Worm (Caenorhabditis elegans): Measurements from ENCODE around the gene clec-157.
A peak's percentile ranks its signal among the peaks of the same experiment; 100 is the strongest.

Gene clec-157

ce11 chrIII:4814730-4815129 lies 29.5 kb downstream of the clec-157 start, which contains the start of gene arl-6:
Gene arl-6 (minus strand): TSS chrIII:4814830.
- TF ChIP-seq rnt-1 (tag; optimal IDR thresholded peaks at IDR 0.05) = no peak
- no peak for TF ChIP-seq F13H6.1 (tag; optimal IDR thresholded peaks at IDR 0.05)
- TF ChIP-seq ceh-34 (tag; optimal IDR thresholded peaks at IDR 0.05) = no peak
- TF ChIP-seq hlh-13 (GFP tag; optimal IDR thresholded peaks at IDR 0.05) = no peak
- no peak for TF ChIP-seq ets-4 (tag; optimal IDR thresholded peaks at IDR 0.05)
- no peak for TF ChIP-seq che-1 (tag; optimal IDR thresholded peaks at IDR 0.05)

DNA sequence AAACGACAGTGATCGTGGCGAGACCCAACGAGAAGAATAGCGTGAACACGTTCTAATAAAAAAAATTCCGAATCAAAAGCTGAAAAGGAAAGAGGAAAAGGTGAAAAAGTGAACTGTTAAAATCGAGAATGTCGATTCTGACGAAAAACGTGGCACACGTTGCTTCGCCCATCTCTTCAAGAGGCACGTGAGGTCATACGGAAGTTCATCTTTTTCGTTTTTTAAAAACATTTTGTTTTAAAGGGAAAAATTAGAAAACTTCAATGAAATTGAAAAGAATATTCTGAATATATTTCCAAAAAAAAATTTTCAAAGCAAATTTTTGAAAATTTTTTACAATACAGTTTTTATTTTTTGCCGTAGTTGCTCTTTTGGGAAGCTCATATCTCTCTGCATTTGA lies 33.0 kb downstream of the clec-157 start, which contains the start of gene C38D4.7:
TSS of gene C38D4.7 (minus strand) at position 101 of the 400 bp plus-strand sequence.
- TF ChIP-seq ztf-16 (tag; optimal IDR thresholded peaks at IDR 0.05) (no peak), dmd-4 (tag; optimal IDR thresholded peaks at IDR 0.05; ENCODE audit: borderline replicate concordance) (no peak), C08G9.2 (tag; optimal IDR thresholded peaks at IDR 0.05) (no peak), C38D4.7 (GFP tag; optimal IDR thresholded peaks at IDR 0.05) (no peak), unc-86 (tag; optimal IDR thresholded peaks at IDR 0.05) (no peak), fkh-6 (tag; optimal IDR thresholded peaks at IDR 0.05) (no peak)

DNA sequence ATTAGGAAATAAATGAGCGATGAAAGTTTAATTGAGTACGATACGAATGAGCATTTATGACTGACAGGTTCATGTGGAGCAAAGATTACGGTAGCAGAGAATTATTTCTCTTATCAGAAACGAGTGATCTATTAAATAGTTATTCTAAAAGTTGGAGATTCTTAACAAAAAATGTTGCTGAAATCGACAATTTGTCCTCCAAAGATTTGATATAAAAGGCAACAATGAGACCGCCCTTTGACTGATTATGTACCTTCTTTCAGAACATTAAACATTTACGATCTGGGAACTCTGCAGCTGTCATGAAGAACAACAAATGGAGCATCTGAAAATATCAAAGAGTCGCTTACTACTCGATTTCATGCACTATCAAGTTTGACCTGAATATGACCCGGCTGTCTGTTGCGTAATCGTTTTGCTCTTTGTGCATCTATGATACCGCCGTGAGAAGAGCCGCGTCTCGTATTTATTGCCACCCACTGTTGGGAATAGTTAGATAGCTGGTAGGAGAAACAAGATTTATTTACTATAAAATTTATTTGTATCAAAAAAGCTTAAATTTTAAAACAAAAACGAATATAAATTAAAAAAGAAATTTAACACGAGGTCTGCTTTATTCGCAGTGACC lies 34.6 kb downstream of the clec-157 start, which contains the start of gene pal-1:
TSS of gene pal-1 (minus strand) at position 51 of the 628 bp plus-strand sequence.
- TF ChIP-seq ztf-16 (tag; optimal IDR thresholded peaks at IDR 0.05) = no peak

- no peak for TF ChIP-seq lin-11 (tag; optimal IDR thresholded peaks at IDR 0.05)
- peak; percentile 85 for TF ChIP-seq nfya-1 (tag; optimal IDR thresholded peaks at IDR 0.05)
Observed at ce11 chrIII:4808089-4808488, 36.1 kb downstream of the clec-157 start.

DNA sequence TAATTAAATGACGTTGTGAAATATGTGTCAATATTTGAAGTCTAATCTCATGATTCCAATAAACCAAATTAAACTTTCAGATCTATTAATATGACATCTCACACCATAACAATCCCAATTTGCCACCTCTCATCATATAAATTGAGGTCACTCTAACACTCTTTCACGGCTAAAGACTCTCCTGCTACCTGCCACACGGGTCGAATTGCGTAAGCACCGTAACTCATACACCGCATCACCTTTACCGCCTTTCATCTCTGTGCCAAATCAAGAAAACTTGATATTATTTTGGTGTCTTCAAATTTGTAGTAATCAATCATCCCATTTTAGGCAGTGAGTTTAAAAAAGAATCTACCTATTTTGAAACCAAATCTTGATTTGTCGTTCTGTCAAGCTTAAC lies 37.9 kb downstream of the clec-157 start:
- TF ChIP-seq ceh-34 (tag; optimal IDR thresholded peaks at IDR 0.05) (no peak), ceh-31 (tag; optimal IDR thresholded peaks at IDR 0.05) (no peak)

ce11 chrIII:4802707-4803106 lies 41.5 kb downstream of the clec-157 start, which contains the start of gene metl-5:
Gene metl-5 (plus strand): TSS chrIII:4803007.
- TF ChIP-seq ttx-3 (tag; optimal IDR thresholded peaks at IDR 0.05) = no peak
- no peak for TF ChIP-seq ceh-45 (GFP tag; IDR thresholded peaks at IDR 0.05)
- no peak for TF ChIP-seq pha-2 (tag; optimal IDR thresholded peaks at IDR 0.05)
- no peak for TF ChIP-seq ets-4 (tag; optimal IDR thresholded peaks at IDR 0.05)
- TF ChIP-seq F13H6.1 (tag; optimal IDR thresholded peaks at IDR 0.05) = no peak
- no peak for TF ChIP-seq lim-6 (tag; optimal IDR thresholded peaks at IDR 0.05)
- TF ChIP-seq hlh-8 (tag; optimal IDR thresholded peaks at IDR 0.05) = no peak

ce11 chrIII:4796536-4796935 lies 47.7 kb downstream of the clec-157 start, which contains the start of gene tag-325:
Gene tag-325 (plus strand): TSS chrIII:4796836.
- TF ChIP-seq unc-3 (GFP tag; conservative IDR thresholded peaks at IDR 0.05) (no peak), unc-3 (tag; optimal IDR thresholded peaks at IDR 0.05) (no peak), sox-4 (tag; optimal IDR thresholded peaks at IDR 0.05) (no peak), hlh-30 (tag; optimal IDR thresholded peaks at IDR 0.05; ENCODE audit: insufficient read depth) (peak; percentile 15)

DNA sequence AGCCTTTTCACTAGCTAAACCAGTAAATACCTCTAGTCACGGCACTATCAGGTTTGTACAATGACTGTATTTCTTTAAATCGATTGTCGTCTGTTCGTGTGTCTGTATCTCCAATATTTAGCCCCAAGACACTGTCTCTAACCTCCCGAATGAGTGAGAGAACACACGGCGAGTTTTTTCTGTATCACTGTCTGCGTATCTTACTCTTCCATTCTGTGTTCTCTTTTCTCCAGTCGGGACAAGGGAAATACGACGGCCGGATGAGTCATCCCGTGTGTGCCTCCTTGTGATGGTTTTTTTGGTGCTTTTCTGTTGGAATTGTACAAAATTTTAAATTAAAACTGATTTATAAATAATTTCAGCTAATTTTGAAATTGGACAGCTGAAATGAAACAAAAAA lies 48.2 kb downstream of the clec-157 start:
- TF ChIP-seq hlh-30 (tag; optimal IDR thresholded peaks at IDR 0.05; ENCODE audit: insufficient read depth) (peak; percentile 20), ceh-19 (GFP tag; optimal IDR thresholded peaks at IDR 0.05) (no peak), ceh-31 (tag; optimal IDR thresholded peaks at IDR 0.05) (peak; percentile 26), unc-3 (GFP tag; conservative IDR thresholded peaks at IDR 0.05) (no peak), unc-3 (tag; optimal IDR thresholded peaks at IDR 0.05) (no peak), tbx-2 (tag; optimal IDR thresholded peaks at IDR 0.05) (peak; percentile 19), nhr-11 (tag; optimal IDR thresholded peaks at IDR 0.05) (no peak), lim-6 (tag; optimal IDR thresholded peaks at IDR 0.05) (no peak), ceh-24 (tag; optimal IDR thresholded peaks at IDR 0.05) (no peak), ceh-2 (tag; optimal IDR thresholded peaks at IDR 0.05) (no peak), unc-86 (tag; optimal IDR thresholded peaks at IDR 0.05) (no peak), tbx-7 (tag; optimal IDR thresholded peaks at IDR 0.05) (no peak), sox-2 (GFP tag; IDR thresholded peaks at IDR 0.05) (no peak), elt-4 (tag; optimal IDR thresholded peaks at IDR 0.05) (no peak), madf-2 (tag; optimal IDR thresholded peaks at IDR 0.05) (no peak), fkh-10 (GFP tag; optimal IDR thresholded peaks at IDR 0.05) (no peak), odd-2 (tag; optimal IDR thresholded peaks at IDR 0.05) (no peak), ttx-3 (tag; optimal IDR thresholded peaks at IDR 0.05) (no peak), elt-2 (tag; optimal IDR thresholded peaks at IDR 0.05) (peak; percentile 16), pha-2 (tag; optimal IDR thresholded peaks at IDR 0.05) (no peak), nfya-1 (tag; optimal IDR thresholded peaks at IDR 0.05) (peak; percentile 45), ets-4 (tag; optimal IDR thresholded peaks at IDR 0.05) (peak; percentile 48), ceh-34 (tag; optimal IDR thresholded peaks at IDR 0.05) (no peak)
